Fruit fly (Drosophila melanogaster) whole organism, embryonic: Measurements from ENCODE around the gene Tsp29Fb.

Experiments used
- Atf6 ChIP-seq: fragments of 200-800 bp; sonication (Bioruptor generic); IDR thresholded peaks from 2 replicates; pipeline ENCODE4 v1.3.6; 2022; ENCODE audit warnings: missing biosample characterization, missing genetic modification characterization
- CG10462 ChIP-seq: fragments of 200-800 bp; sonication (Bioruptor generic); optimal IDR thresholded peaks from 2 replicates; lab custom pipeline; 2016; ENCODE audit warnings: missing biosample characterization, missing genetic modification characterization
- CG10543 ChIP-seq: fragments of 200-800 bp; sonication (Bioruptor generic); optimal IDR thresholded peaks from 3 replicates; lab custom pipeline; 2017; ENCODE audit warnings: missing biosample characterization, mild to moderate bottlenecking, missing genetic modification characterization, moderate library complexity
- CG10565 ChIP-seq: fragments of 200-800 bp; sonication (Bioruptor generic); optimal IDR thresholded peaks from 3 replicates; lab custom pipeline; 2016; ENCODE audit warnings: missing biosample characterization, mild to moderate bottlenecking, missing genetic modification characterization
- CG10654 ChIP-seq: fragments of 200-800 bp; sonication (Bioruptor generic); optimal IDR thresholded peaks from 2 replicates; lab custom pipeline; 2016; ENCODE audit warnings: missing biosample characterization, missing genetic modification characterization
- CG11456 ChIP-seq: fragments of 200-800 bp; sonication (Bioruptor generic); IDR thresholded peaks from 3 replicates; pipeline ENCODE4 v1.3.6; 2022; ENCODE audit warnings: missing biosample characterization, missing genetic modification characterization
- CG12236 ChIP-seq: fragments of 200-800 bp; sonication (Bioruptor generic); optimal IDR thresholded peaks from 2 replicates; lab custom pipeline; 2016; ENCODE audit warnings: missing biosample characterization, missing genetic modification characterization
- CG12744 ChIP-seq: fragments of 200-800 bp; sonication (Bioruptor generic); optimal IDR thresholded peaks from 2 replicates; lab custom pipeline; 2016; ENCODE audit warnings: missing biosample characterization, missing genetic modification characterization
- CG12942 ChIP-seq: fragments of 200-800 bp; sonication (Bioruptor generic); optimal IDR thresholded peaks from 3 replicates; lab custom pipeline; 2016; ENCODE audit warnings: missing biosample characterization, missing genetic modification characterization
- CG14667 ChIP-seq: fragments of 200-800 bp; sonication (Bioruptor generic); IDR thresholded peaks from 2 replicates; pipeline ENCODE4 v1.3.6; 2022; ENCODE audit warnings: missing biosample characterization, missing genetic modification characterization
- CG16779 ChIP-seq: fragments of 200-800 bp; sonication (Bioruptor generic); IDR thresholded peaks from 2 replicates; pipeline ENCODE4 v1.3.6; 2022; ENCODE audit warnings: missing biosample characterization, missing genetic modification characterization
- CG16863 ChIP-seq: fragments of 200-800 bp; sonication (Bioruptor generic); optimal IDR thresholded peaks from 3 replicates; lab custom pipeline; 2016; ENCODE audit warnings: missing biosample characterization, missing genetic modification characterization
- CG2116 ChIP-seq: fragments of 200-800 bp; sonication (Bioruptor generic); optimal IDR thresholded peaks from 3 replicates; lab custom pipeline; 2018; ENCODE audit warnings: missing biosample characterization, mild to moderate bottlenecking, missing genetic modification characterization
- CG33213 ChIP-seq: fragments of 200-800 bp; sonication (Bioruptor generic); optimal IDR thresholded peaks from 3 replicates; lab custom pipeline; 2016; ENCODE audit warnings: missing biosample characterization, missing genetic modification characterization
- CG6683 ChIP-seq: fragments of 200-800 bp; sonication (Bioruptor generic); optimal IDR thresholded peaks from 2 replicates; lab custom pipeline; 2017; ENCODE audit warnings: missing biosample characterization, mild to moderate bottlenecking, missing genetic modification characterization, missing genetic modification reagents
- CG7556 ChIP-seq: fragments of 200-800 bp; sonication (Bioruptor generic); optimal IDR thresholded peaks from 2 replicates; lab custom pipeline; 2017; ENCODE audit warnings: missing biosample characterization, mild to moderate bottlenecking, missing genetic modification characterization
- Dip2 ChIP-seq: fragments of 200-800 bp; sonication (Bioruptor generic); IDR thresholded peaks from 2 replicates; pipeline ENCODE4 v1.3.6; 2022; ENCODE audit warnings: missing biosample characterization, missing genetic modification characterization
- Dip3 ChIP-seq: fragments of 200-800 bp; sonication (Bioruptor generic); optimal IDR thresholded peaks from 3 replicates; lab custom pipeline; 2016; ENCODE audit warnings: missing biosample characterization, missing genetic modification characterization
- Doc3 ChIP-seq: fragments of 200-800 bp; sonication (Bioruptor generic); IDR thresholded peaks from 3 replicates; pipeline ENCODE4 v1.3.6; 2022; ENCODE audit warnings: missing biosample characterization, missing genetic modification characterization; ENCODE audit not compliant: partially characterized antibody
- ERR ChIP-seq: fragments of 200-800 bp; sonication (Bioruptor generic); optimal IDR thresholded peaks from 2 replicates; lab custom pipeline; 2016; ENCODE audit warnings: missing biosample characterization, missing genetic modification characterization
- Med ChIP-seq: fragments of 200-800 bp; sonication (Bioruptor generic); peaks from one replicate; lab custom pipeline; 2016; ENCODE audit warnings: missing biosample characterization, missing genetic modification characterization, mild to moderate bottlenecking, inconsistent platforms, moderate library complexity
- Nf-YA ChIP-seq: fragments of 200-800 bp; sonication (Bioruptor generic); IDR thresholded peaks from 2 replicates; pipeline ENCODE4 v1.3.6; 2022; ENCODE audit warnings: missing biosample characterization, missing genetic modification characterization
- PHDP ChIP-seq: fragments of 200-800 bp; sonication (Bioruptor generic); optimal IDR thresholded peaks from 3 replicates; lab custom pipeline; 2018; ENCODE audit warnings: missing biosample characterization, mild to moderate bottlenecking, missing genetic modification characterization, moderate library complexity
- Xbp1 ChIP-seq: fragments of 200-800 bp; sonication (Bioruptor generic); optimal IDR thresholded peaks from 3 replicates; lab custom pipeline; 2016; ENCODE audit warnings: missing biosample characterization, mild to moderate bottlenecking, missing genetic modification characterization
- amos ChIP-seq: fragments of 200-800 bp; sonication (Bioruptor generic); IDR thresholded peaks from 2 replicates; pipeline ENCODE4 v1.3.6; 2022; ENCODE audit warnings: missing biosample characterization, missing genetic modification characterization; ENCODE audit not compliant: partially characterized antibody
- ap ChIP-seq: fragments of 200-800 bp; sonication (Bioruptor generic); IDR thresholded peaks from 2 replicates; pipeline ENCODE4 v1.3.6; 2022; ENCODE audit warnings: missing biosample characterization, missing genetic modification characterization
- cad ChIP-seq: fragments of >200 bp; optimal IDR thresholded peaks from 2 replicates; lab custom pipeline; 2017; ENCODE audit warnings: missing biosample characterization, missing genetic modification characterization
- chm ChIP-seq: fragments of 200-800 bp; sonication (Bioruptor generic); IDR thresholded peaks from 2 replicates; pipeline ENCODE4 v1.3.6; 2022; ENCODE audit warnings: missing biosample characterization, missing genetic modification characterization
- chn ChIP-seq: fragments of 200-800 bp; sonication (Bioruptor generic); optimal IDR thresholded peaks from 2 replicates; lab custom pipeline; 2016; ENCODE audit warnings: missing biosample characterization, missing genetic modification characterization
- crol ChIP-seq: fragments of 200-800 bp; sonication (Bioruptor generic); IDR thresholded peaks from 2 replicates; pipeline ENCODE4 v1.3.6; 2022; ENCODE audit warnings: missing biosample characterization, missing genetic modification characterization
- en ChIP-seq: fragments of 200-800 bp; sonication (Bioruptor generic); optimal IDR thresholded peaks from 2 replicates; lab custom pipeline; 2016; ENCODE audit warnings: missing biosample characterization, missing genetic modification characterization
- fd102C ChIP-seq: fragments of 200-800 bp; sonication (Bioruptor generic); optimal IDR thresholded peaks from 2 replicates; lab custom pipeline; 2018; ENCODE audit warnings: missing biosample characterization, mild to moderate bottlenecking, missing genetic modification characterization, moderate library complexity
- fd64A ChIP-seq: fragments of 200-800 bp; sonication (Bioruptor generic); optimal IDR thresholded peaks from 3 replicates; lab custom pipeline; 2018; ENCODE audit warnings: missing biosample characterization, mild to moderate bottlenecking, missing genetic modification characterization
- gcm2 ChIP-seq: fragments of 200-800 bp; sonication (Bioruptor generic); optimal IDR thresholded peaks from 2 replicates; lab custom pipeline; 2016; ENCODE audit warnings: missing biosample characterization, missing genetic modification characterization
- gsb ChIP-seq: fragments of 200-800 bp; sonication (Bioruptor generic); IDR thresholded peaks from 2 replicates; pipeline ENCODE4 v1.3.6; 2022; ENCODE audit warnings: missing biosample characterization, missing genetic modification characterization
- her ChIP-seq: fragments of 200-800 bp; sonication (Bioruptor generic); optimal IDR thresholded peaks from 2 replicates; lab custom pipeline; 2016; ENCODE audit warnings: missing biosample characterization, missing genetic modification characterization
- hkb ChIP-seq, 2 experiments: fragments of 200-800 bp in 1 of 2; fragments of >200 bp in 1 of 2; sonication (Bioruptor generic) in 1 of 2; IDR thresholded peaks in 1 of 2; optimal IDR thresholded peaks in 1 of 2; 2 replicates each; pipeline versions ENCODE4 v1.3.6 to Lab custom; 2017 to 2022; ENCODE audit warnings: missing biosample characterization in 1 of 2, missing genetic modification characterization in 1 of 2
- kay ChIP-seq: fragments of 200-800 bp; sonication (Bioruptor generic); optimal IDR thresholded peaks from 2 replicates; lab custom pipeline; 2016; ENCODE audit warnings: missing biosample characterization, missing genetic modification characterization
- nerfin-1 ChIP-seq: fragments of 200-800 bp; sonication (Bioruptor generic); optimal IDR thresholded peaks from 3 replicates; lab custom pipeline; 2019; ENCODE audit warnings: missing biosample characterization, mild to moderate bottlenecking, missing genetic modification characterization, moderate library complexity
- nom ChIP-seq: fragments of 200-800 bp; sonication (Bioruptor generic); optimal IDR thresholded peaks from 2 replicates; lab custom pipeline; 2017; ENCODE audit warnings: missing biosample characterization, missing genetic modification characterization, mild to moderate bottlenecking, moderate library complexity, missing genetic modification reagents
- pho ChIP-seq: fragments of 200-800 bp; sonication (Bioruptor generic); optimal IDR thresholded peaks from 2 replicates; lab custom pipeline; 2016; ENCODE audit warnings: missing biosample characterization, missing genetic modification characterization
- pros ChIP-seq: fragments of 200-800 bp; sonication (Bioruptor generic); optimal IDR thresholded peaks from 3 replicates; lab custom pipeline; 2019; ENCODE audit warnings: missing biosample characterization, mild to moderate bottlenecking, missing genetic modification characterization, moderate library complexity
- repo ChIP-seq: fragments of 200-800 bp; sonication (Bioruptor generic); optimal IDR thresholded peaks from 2 replicates; lab custom pipeline; 2016; ENCODE audit warnings: missing biosample characterization, missing genetic modification characterization
- row ChIP-seq: fragments of 200-800 bp; sonication (Bioruptor generic); IDR thresholded peaks from 3 replicates; pipeline ENCODE4 v1.3.6; 2022; ENCODE audit warnings: missing biosample characterization, missing genetic modification characterization
- sens ChIP-seq: fragments of 200-800 bp; sonication (Bioruptor generic); peaks from one replicate; lab custom pipeline; 2016; ENCODE audit warnings: missing biosample characterization, missing genetic modification characterization
- ssp ChIP-seq: fragments of 200-800 bp; sonication (Bioruptor generic); IDR thresholded peaks from 2 replicates; pipeline ENCODE4 v1.3.6; 2022; ENCODE audit warnings: missing biosample characterization, missing genetic modification characterization
- stc ChIP-seq: fragments of 200-800 bp; sonication (Bioruptor generic); IDR thresholded peaks from 2 replicates; pipeline ENCODE4 v1.3.6; 2022; ENCODE audit warnings: missing biosample characterization, missing genetic modification characterization
- tll ChIP-seq, 2 experiments: fragments of 200-800 bp in 1 of 2; fragments of >200 bp in 1 of 2; sonication (Bioruptor generic) in 1 of 2; optimal IDR thresholded peaks; 2 replicates each; lab custom pipeline; 2017 to 2019; ENCODE audit warnings: missing biosample characterization in 2 of 2, missing genetic modification characterization in 2 of 2, mild to moderate bottlenecking in 1 of 2, moderate library complexity in 1 of 2
- wdn ChIP-seq: fragments of 200-800 bp; sonication (Bioruptor generic); IDR thresholded peaks from 2 replicates; pipeline ENCODE4 v1.3.6; 2022; ENCODE audit warnings: missing biosample characterization, missing genetic modification characterization
- z ChIP-seq: fragments of 200-800 bp; sonication (Bioruptor generic); IDR thresholded peaks from 3 replicates; pipeline ENCODE4 v1.3.6; 2022; ENCODE audit warnings: missing biosample characterization, missing genetic modification characterization

The Tsp29Fb gene

DNA sequence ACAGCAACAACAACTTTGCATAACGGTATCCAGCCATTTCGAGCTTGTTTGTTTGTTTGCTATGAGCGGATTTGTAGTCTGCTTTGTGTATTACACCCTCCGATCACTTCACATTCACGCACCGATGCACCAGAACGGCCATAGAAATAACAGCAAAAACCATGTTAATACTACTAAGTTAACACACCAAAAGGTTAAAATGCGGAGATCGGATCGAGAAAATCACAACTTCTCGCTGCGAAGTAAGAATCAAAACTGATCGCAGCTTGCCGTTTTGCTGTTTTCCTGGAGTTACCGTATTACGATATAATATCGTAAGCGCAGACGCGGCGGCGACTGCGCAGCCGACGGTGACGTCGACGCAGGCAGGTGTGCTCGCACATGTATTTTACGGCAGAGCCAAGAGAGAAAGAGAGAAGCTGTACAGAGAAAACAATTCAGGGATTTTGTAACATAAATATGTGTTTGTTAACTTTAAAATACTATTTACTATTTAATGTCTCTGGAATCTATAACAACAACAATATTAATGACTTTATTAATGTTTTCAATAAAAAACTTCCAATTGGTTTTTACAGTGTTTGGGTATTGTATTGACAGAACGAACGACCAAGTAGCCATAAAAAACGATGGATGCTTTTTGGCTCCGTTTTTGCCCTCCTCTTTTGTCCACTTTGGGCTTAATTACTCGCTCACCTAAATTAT, 47.6 kb downstream of the Tsp29Fb start, which contains the start of gene CG13101 (continued):
- TF ChIP-seq CG16863 (GFP tag; lab: Kevin White, UChicago) = peak; percentile 85
- TF ChIP-seq z (GFP tag; lab: Robert Waterston, UW) = peak; percentile 70; the same call in 2 of the 3 replicates
- no peak for TF ChIP-seq cad (GFP tag; lab: Kevin White, UChicago)
- peak; percentile 56 for TF ChIP-seq CG12236
- TF ChIP-seq row = peak; percentile 96
- peak; percentile 87 for TF ChIP-seq ssp
- TF ChIP-seq PHDP = peak; percentile 96
- no peak; the same call in 1 of the 3 replicates for TF ChIP-seq CG11456
- peak; percentile 84 for TF ChIP-seq CG10654 (GFP tag; lab: Kevin White, UChicago)
- TF ChIP-seq en (GFP tag; lab: Kevin White, UChicago) = peak; percentile 68
- TF ChIP-seq CG10462 (GFP tag; lab: Kevin White, UChicago) = peak; percentile 85
- TF ChIP-seq Atf6 (GFP tag; lab: Robert Waterston, UW) = peak; percentile 96
- TF ChIP-seq CG10543 (GFP tag; lab: Kevin White, UChicago) = peak; percentile 39
- peak; percentile 81 for TF ChIP-seq Dip3 (GFP tag; lab: Kevin White, UChicago)
- peak; percentile 21 for TF ChIP-seq pros (GFP tag; lab: Kevin White, UChicago)
- TF ChIP-seq CG2116 (GFP tag; lab: Kevin White, UChicago) = peak; percentile 72
- TF ChIP-seq nom (GFP tag; lab: Kevin White, UChicago) = peak; percentile 62
- peak; percentile 90 for TF ChIP-seq wdn
- TF ChIP-seq pho (GFP tag; lab: Kevin White, UChicago) = peak; percentile 91
- peak; percentile 90 for TF ChIP-seq ap (GFP tag; lab: Robert Waterston, UW)
- peak; percentile 85; the same call in 1 of the 2 replicates for TF ChIP-seq CG16779
- TF ChIP-seq nerfin-1 (tag; lab: Kevin White, UChicago) = peak; percentile 78
- peak; percentile 60 for TF ChIP-seq gcm2 (GFP tag; lab: Kevin White, UChicago)
- TF ChIP-seq sens (GFP tag; lab: Kevin White, UChicago) = peak; percentile 98
- TF ChIP-seq gsb (GFP tag; lab: Robert Waterston, UW) = peak; percentile 89
- peak; percentile 91 for TF ChIP-seq Xbp1 (GFP tag; lab: Kevin White, UChicago)
- TF ChIP-seq CG14667 (GFP tag; lab: Robert Waterston, UW) = peak; percentile 89
- peak; percentile 66 for TF ChIP-seq her (GFP tag; lab: Kevin White, UChicago)
- TF ChIP-seq Dip2 = no peak
- TF ChIP-seq hkb (optimal IDR thresholded peaks at IDR 0.05; lab: Kevin White, UChicago) = no peak
- peak; percentile 95 for TF ChIP-seq hkb (GFP tag; IDR thresholded peaks at IDR 0.05; lab: Robert Waterston, UW)
- peak; percentile 79 for TF ChIP-seq CG12744 (GFP tag; lab: Kevin White, UChicago)
- peak; percentile 87 for TF ChIP-seq CG6683 (GFP tag; lab: Kevin White, UChicago)
- peak; percentile 72 for TF ChIP-seq crol (GFP tag; lab: Robert Waterston, UW)
- peak; percentile 68 for TF ChIP-seq repo (GFP tag; lab: Kevin White, UChicago)
- TF ChIP-seq fd102C (GFP tag; lab: Kevin White, UChicago) = peak; percentile 45
- TF ChIP-seq ERR = peak; percentile 74
- peak; percentile 56 for TF ChIP-seq CG33213 (GFP tag; lab: Kevin White, UChicago)
- TF ChIP-seq chm (GFP tag; lab: Robert Waterston, UW) = peak; percentile 93; the same call in 1 of the 2 replicates
- TF ChIP-seq CG12942 (GFP tag; lab: Kevin White, UChicago) = peak; percentile 89
- TF ChIP-seq fd64A = peak; percentile 53
- TF ChIP-seq CG7556 (GFP tag; lab: Kevin White, UChicago) = peak; percentile 95
- TF ChIP-seq Doc3 (GFP tag; lab: Robert Waterston, UW) = no peak
- TF ChIP-seq stc (GFP tag; lab: Robert Waterston, UW) = peak; percentile 96
- TF ChIP-seq CG10565 (GFP tag; lab: Kevin White, UChicago) = peak; percentile 61
- no peak for TF ChIP-seq amos (GFP tag; lab: Robert Waterston, UW)
- TF ChIP-seq Nf-YA (GFP tag; lab: Robert Waterston, UW) = peak; percentile 83
- no peak for TF ChIP-seq tll (GFP tag; optimal IDR thresholded peaks at IDR 0.05; lab: Kevin White, UChicago)
- TF ChIP-seq chn = peak; percentile 83
- TF ChIP-seq kay (GFP tag; lab: Kevin White, UChicago) = peak; percentile 77
- peak; percentile 96 for TF ChIP-seq Med (GFP tag; lab: Kevin White, UChicago)
